Worm (Caenorhabditis elegans) whole organism, young adult: ENCODE results near the gene glrx-21.
A peak's percentile ranks its signal among the peaks of the same experiment; 100 is the strongest.

ENCODE experiments used
- F33H1.4 ChIP-seq: fragments of 200-800 bp; sonication (Bioruptor generic); IDR thresholded peaks from 2 replicates; pipeline ENCODE4 v1.3.6; 2022; ENCODE audit warnings: missing genetic modification reagents, missing genetic modification characterization, missing compliant biosample characterization
- F39B2.1 ChIP-seq: fragments of 200-800 bp; sonication (Bioruptor generic); IDR thresholded peaks from 2 replicates; pipeline ENCODE4 v1.3.6; 2022; ENCODE audit warnings: missing genetic modification reagents, missing genetic modification characterization, missing compliant biosample characterization
- T26A5.8 ChIP-seq: sonication (generic microtip); optimal IDR thresholded peaks from 2 replicates; lab custom pipeline; 2016; ENCODE audit warnings: missing genetic modification characterization, missing compliant biosample characterization
- Y56A3A.18 ChIP-seq: fragments of 200-800 bp; sonication (Bioruptor generic); IDR thresholded peaks from 2 replicates; pipeline ENCODE4 v1.3.6; 2022; ENCODE audit warnings: missing genetic modification reagents, missing genetic modification characterization, missing compliant biosample characterization
- attf-6 ChIP-seq: fragments of 200-800 bp; sonication (Bioruptor generic); IDR thresholded peaks from 2 replicates; pipeline ENCODE4 v1.3.6; 2022; ENCODE audit warnings: missing genetic modification reagents, missing genetic modification characterization, missing compliant biosample characterization
- ceh-40 ChIP-seq: fragments of 200-800 bp; sonication (Bioruptor generic); IDR thresholded peaks from 2 replicates; pipeline ENCODE4 v1.3.6; 2022; ENCODE audit warnings: missing genetic modification characterization, missing compliant biosample characterization
- egl-44 ChIP-seq: fragments of 200-800 bp; sonication (Bioruptor generic); IDR thresholded peaks from 2 replicates; pipeline ENCODE4 v1.3.6; 2022; ENCODE audit warnings: missing genetic modification reagents, missing genetic modification characterization, missing compliant biosample characterization
- him-1 ChIP-seq: sonication (generic microtip); optimal IDR thresholded peaks from 2 replicates; lab custom pipeline; 2016; ENCODE audit warnings: missing genotype, missing genetic modification reagents, missing genetic modification characterization, missing compliant biosample characterization
- hmg-1.2 ChIP-seq: fragments of 200-800 bp; sonication (Bioruptor generic); IDR thresholded peaks from 2 replicates; pipeline ENCODE4 v1.3.6; 2022; ENCODE audit warnings: missing genetic modification reagents, missing genetic modification characterization, missing compliant biosample characterization
- let-607 ChIP-seq, 2 experiments: fragments of 200-800 bp in 1 of 2; sonication (Bioruptor generic) in 1 of 2; sonication (generic microtip) in 1 of 2; optimal IDR thresholded peaks; 2 replicates each; lab custom pipeline; 2016 to 2018; ENCODE audit warnings: mild to moderate bottlenecking in 2 of 2, missing compliant biosample characterization in 2 of 2, missing genetic modification characterization in 2 of 2, moderate library complexity in 2 of 2, missing genotype in 1 of 2
- mcd-1 ChIP-seq: fragments of 200-800 bp; sonication (Bioruptor generic); IDR thresholded peaks from 2 replicates; pipeline ENCODE4 v1.3.6; 2022; ENCODE audit warnings: missing genetic modification reagents, missing genetic modification characterization, missing compliant biosample characterization
- nfya-1 ChIP-seq: sonication (generic microtip); optimal IDR thresholded peaks from 2 replicates; lab custom pipeline; 2017; ENCODE audit warnings: antibody characterized with exemption, missing compliant biosample characterization, missing genetic modification characterization, borderline replicate concordance; ENCODE audit not compliant: insufficient read depth
- unc-62 ChIP-seq: fragments of 150-350 bp; optimal IDR thresholded peaks from 2 replicates; lab custom pipeline; 2014; ENCODE audit warnings: missing biosample characterization, missing genetic modification reagents, missing genetic modification characterization

DNA sequence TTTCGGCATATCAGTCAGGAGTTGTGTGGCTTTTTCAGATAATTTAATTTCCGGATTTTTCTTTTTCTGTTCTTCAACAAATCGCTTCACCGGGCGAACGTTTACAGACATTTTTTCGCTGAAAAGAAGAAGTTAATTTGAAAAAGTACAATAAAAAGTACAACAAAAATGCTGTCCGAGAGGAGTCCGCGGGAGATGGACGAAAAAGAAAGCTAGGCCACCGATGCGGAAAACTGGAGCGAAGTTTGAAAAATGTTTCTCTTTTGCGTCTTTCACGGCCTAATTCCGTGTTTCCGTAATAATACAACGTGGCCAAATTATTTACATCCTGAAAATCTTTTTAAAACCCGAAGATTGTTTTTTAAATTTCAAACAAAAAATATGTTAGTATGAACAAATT lies 3.3 kb upstream of the glrx-21 start, which contains the start of gene thoc-5:
- no peak for TF ChIP-seq unc-62 (GFP tag; lab: Kevin White, UChicago)
- no peak for TF ChIP-seq egl-44 (GFP tag; lab: Robert Waterston, UW)
- no peak for TF ChIP-seq nfya-1 (tag; lab: Kevin White, UChicago)
- peak; percentile 81 for TF ChIP-seq mcd-1
- TF ChIP-seq hmg-1.2 (GFP tag; lab: Robert Waterston, UW) = peak; percentile 26; the same call in 1 of the 2 replicates
- TF ChIP-seq Y56A3A.18 (GFP tag; lab: Robert Waterston, UW) = no peak
- TF ChIP-seq him-1 (tag; lab: Kevin White, UChicago) = no peak
- TF ChIP-seq ceh-40 (GFP tag; lab: Robert Waterston, UW) = 0 out of 2 replicates have a peak, but pooled peaks have one; percentile 43
- TF ChIP-seq F33H1.4 (GFP tag; lab: Robert Waterston, UW) = peak; percentile 61
- TF ChIP-seq T26A5.8 (tag; lab: Kevin White, UChicago) = no peak
- no peak for TF ChIP-seq attf-6 (GFP tag; lab: Robert Waterston, UW)
- TF ChIP-seq F39B2.1 = no peak
- TF ChIP-seq let-607 (tag; optimal IDR thresholded peaks at IDR 0.05; lab: Kevin White, UChicago) = peak in 1 of 2 experiments; percentile 56
